Fruit fly (Drosophila melanogaster) S2 (cell line): ENCODE data around the gene Cubn2.

Experiments
- CG8478 ChIP-seq: fragments of >200 bp; optimal IDR thresholded peaks from 2 replicates; lab custom pipeline; 2018
- CTCF ChIP-seq, 2 experiments: fragments of >200 bp; optimal IDR thresholded peaks; 2 replicates each; lab custom pipeline; 2018

DNA sequence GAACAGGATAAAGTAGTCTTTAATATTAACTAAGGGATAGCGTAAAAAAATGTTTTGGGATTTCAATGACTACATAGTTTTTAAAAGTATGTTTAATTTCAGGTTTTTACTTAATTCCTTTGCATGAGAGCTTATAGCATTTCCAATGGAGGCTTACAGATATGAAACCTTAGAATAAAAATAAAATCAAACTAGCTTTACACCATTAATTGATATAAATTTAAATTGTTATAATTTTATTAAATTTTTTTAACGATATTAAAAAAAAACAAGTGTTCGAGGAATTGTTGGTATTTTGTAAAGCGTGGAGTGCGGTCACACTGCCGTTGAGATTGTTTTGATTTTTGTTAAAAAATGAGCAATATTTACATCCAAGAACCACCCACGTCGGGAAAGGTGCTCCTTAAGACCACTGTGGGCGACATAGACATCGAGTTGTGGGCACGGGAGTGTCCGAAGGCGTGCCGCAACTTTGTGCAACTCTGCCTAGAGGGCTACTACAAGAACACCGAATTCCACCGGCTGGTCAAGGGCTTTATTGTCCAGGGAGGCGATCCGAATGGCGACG is 21.2 kb downstream of the Cubn2 start, which contains the start of the genes twy and CG10907:
- no peak for TF ChIP-seq CTCF (optimal IDR thresholded peaks at IDR 0.05; lab: Kevin White, UChicago)
- TF ChIP-seq CG8478 (lab: Kevin White, UChicago): no peak
